Fruit fly (Drosophila melanogaster) whole organism, embryonic: ENCODE measurements around the gene ddbt.

Experiments
- Abd-B ChIP-seq: fragments of 200-800 bp; sonication (Bioruptor generic); optimal IDR thresholded peaks from 2 replicates; lab custom pipeline; 2018; ENCODE audit warnings: missing biosample characterization, mild to moderate bottlenecking, missing genetic modification characterization, moderate library complexity
- CG10959 ChIP-seq: fragments of 200-800 bp; sonication (Bioruptor generic); IDR thresholded peaks from 2 replicates; pipeline ENCODE4 v1.3.6; 2022; ENCODE audit warnings: missing biosample characterization, missing genetic modification characterization
- CG11247 ChIP-seq: fragments of 200-800 bp; sonication (Bioruptor generic); IDR thresholded peaks from 2 replicates; pipeline ENCODE4 v1.3.6; 2022; ENCODE audit warnings: missing biosample characterization, missing genetic modification characterization
- CG12299 ChIP-seq: fragments of 200-800 bp; sonication (Bioruptor generic); optimal IDR thresholded peaks from 2 replicates; lab custom pipeline; 2018; ENCODE audit warnings: missing biosample characterization, mild to moderate bottlenecking, missing genetic modification characterization
- CG12659 ChIP-seq: fragments of 200-800 bp; sonication (Bioruptor generic); optimal IDR thresholded peaks from 3 replicates; lab custom pipeline; 2017; ENCODE audit warnings: mild to moderate bottlenecking, missing biosample characterization, missing genetic modification reagents, missing genetic modification characterization
- CG13287 ChIP-seq: fragments of 200-800 bp; sonication (Bioruptor generic); IDR thresholded peaks from 2 replicates; pipeline ENCODE4 v1.3.6; 2022; ENCODE audit warnings: missing biosample characterization, missing genetic modification characterization; ENCODE audit not compliant: partially characterized antibody
- CG13624 ChIP-seq: fragments of 200-800 bp; sonication (Bioruptor generic); optimal IDR thresholded peaks from 2 replicates; lab custom pipeline; 2016; ENCODE audit warnings: missing biosample characterization, missing genetic modification characterization
- CG15514 ChIP-seq: fragments of 200-800 bp; sonication (Bioruptor generic); optimal IDR thresholded peaks from 3 replicates; lab custom pipeline; 2017; ENCODE audit warnings: missing biosample characterization, missing genetic modification characterization, mild to moderate bottlenecking, moderate library complexity, missing genetic modification reagents
- CG17612 ChIP-seq: fragments of 200-800 bp; sonication (Bioruptor generic); IDR thresholded peaks from 2 replicates; pipeline ENCODE4 v1.3.6; 2022; ENCODE audit warnings: missing biosample characterization, missing genetic modification characterization
- CG2120 ChIP-seq: fragments of 200-800 bp; sonication (Bioruptor generic); optimal IDR thresholded peaks from 3 replicates; lab custom pipeline; 2016; ENCODE audit warnings: missing biosample characterization, missing genetic modification characterization
- CG31441 ChIP-seq: fragments of 200-800 bp; sonication (Bioruptor generic); IDR thresholded peaks from 2 replicates; pipeline ENCODE4 v1.3.6; 2022; ENCODE audit warnings: missing biosample characterization, missing genetic modification characterization
- CG3281 ChIP-seq: fragments of 200-800 bp; sonication (Bioruptor generic); optimal IDR thresholded peaks from 3 replicates; lab custom pipeline; 2017; ENCODE audit warnings: missing biosample characterization, mild to moderate bottlenecking, missing genetic modification characterization
- CG34422 ChIP-seq: fragments of 200-800 bp; sonication (Bioruptor generic); IDR thresholded peaks from 3 replicates; pipeline ENCODE4 v1.3.6; 2022; ENCODE audit warnings: missing biosample characterization, missing genetic modification characterization
- CG4360 ChIP-seq: fragments of 200-800 bp; sonication (Bioruptor generic); IDR thresholded peaks from 2 replicates; pipeline ENCODE4 v1.3.6; 2022; ENCODE audit warnings: missing biosample characterization, missing genetic modification characterization
- CG43689 ChIP-seq: fragments of 200-800 bp; sonication (Bioruptor generic); IDR thresholded peaks from 2 replicates; pipeline ENCODE4 v1.3.6; 2022; ENCODE audit warnings: missing biosample characterization, missing genetic modification characterization
- CG4820 ChIP-seq: fragments of 200-800 bp; sonication (Bioruptor generic); optimal IDR thresholded peaks from 3 replicates; lab custom pipeline; 2016; ENCODE audit warnings: missing biosample characterization, missing genetic modification characterization
- CG6791 ChIP-seq: fragments of 200-800 bp; sonication (Bioruptor generic); IDR thresholded peaks from 3 replicates; pipeline ENCODE4 v1.3.6; 2022; ENCODE audit warnings: missing biosample characterization, missing genetic modification characterization; ENCODE audit not compliant: partially characterized antibody
- CG9876 ChIP-seq: fragments of 200-800 bp; sonication (Bioruptor generic); optimal IDR thresholded peaks from 2 replicates; lab custom pipeline; 2016; ENCODE audit warnings: missing biosample characterization, missing genetic modification characterization
- Dll ChIP-seq: fragments of 200-800 bp; sonication (Bioruptor generic); IDR thresholded peaks from 4 replicates; pipeline ENCODE4 v1.3.6; 2022; ENCODE audit warnings: missing biosample characterization, missing genetic modification characterization; ENCODE audit not compliant: partially characterized antibody
- Doc3 ChIP-seq: fragments of 200-800 bp; sonication (Bioruptor generic); IDR thresholded peaks from 3 replicates; pipeline ENCODE4 v1.3.6; 2022; ENCODE audit warnings: missing biosample characterization, missing genetic modification characterization; ENCODE audit not compliant: partially characterized antibody
- E2f2 ChIP-seq: fragments of 200-800 bp; sonication (Bioruptor generic); IDR thresholded peaks from 2 replicates; pipeline ENCODE4 v1.3.6; 2022; ENCODE audit warnings: missing biosample characterization, missing genetic modification characterization
- Fer2 ChIP-seq: fragments of 200-800 bp; sonication (Bioruptor generic); optimal IDR thresholded peaks from 2 replicates; lab custom pipeline; 2018; ENCODE audit warnings: missing biosample characterization, mild to moderate bottlenecking, missing genetic modification characterization, moderate library complexity
- HHEX ChIP-seq: fragments of 200-800 bp; sonication (Bioruptor generic); optimal IDR thresholded peaks from 3 replicates; lab custom pipeline; 2017; ENCODE audit warnings: missing biosample characterization, mild to moderate bottlenecking, missing genetic modification characterization, missing genetic modification reagents
- HLH3B ChIP-seq: fragments of 200-800 bp; sonication (Bioruptor generic); IDR thresholded peaks from 2 replicates; pipeline ENCODE4 v1.3.6; 2022; ENCODE audit warnings: missing biosample characterization, missing genetic modification characterization
- Lim3 ChIP-seq: fragments of 200-800 bp; sonication (Bioruptor generic); IDR thresholded peaks from 2 replicates; pipeline ENCODE4 v1.3.6; 2022; ENCODE audit warnings: missing biosample characterization, missing genetic modification characterization
- Opbp ChIP-seq: fragments of 200-800 bp; sonication (Bioruptor generic); IDR thresholded peaks from 3 replicates; pipeline ENCODE4 v1.3.6; 2022; ENCODE audit warnings: missing biosample characterization, missing genetic modification characterization; ENCODE audit not compliant: partially characterized antibody
- Six4 ChIP-seq: fragments of 200-800 bp; sonication (Bioruptor generic); optimal IDR thresholded peaks from 2 replicates; lab custom pipeline; 2016; ENCODE audit warnings: missing biosample characterization, missing genetic modification characterization
- Tbp ChIP-seq: fragments of >200 bp; optimal IDR thresholded peaks from 2 replicates; lab custom pipeline; 2018; ENCODE audit warnings: missing biosample characterization, missing genetic modification characterization
- Trl ChIP-seq, 3 experiments: fragments of >200 bp in 2 of 3; fragments of 200-800 bp in 1 of 3; sonication (Bioruptor generic) in 1 of 3; optimal IDR thresholded peaks; 2 replicates in 1 of 3; 3 replicates in 2 of 3; lab custom pipeline; 2016 to 2017; ENCODE audit warnings: missing biosample characterization in 1 of 3, missing genetic modification characterization in 1 of 3
- cg ChIP-seq: fragments of 200-800 bp; sonication (Bioruptor generic); optimal IDR thresholded peaks from 3 replicates; lab custom pipeline; 2019; ENCODE audit warnings: missing biosample characterization, mild to moderate bottlenecking, missing genetic modification characterization, moderate library complexity
- chinmo ChIP-seq: fragments of 200-800 bp; sonication (Bioruptor generic); IDR thresholded peaks from 4 replicates; pipeline ENCODE4 v1.3.6; 2022; ENCODE audit warnings: missing biosample characterization, missing genetic modification characterization; ENCODE audit not compliant: partially characterized antibody
- dan ChIP-seq: fragments of 200-800 bp; sonication (Bioruptor generic); IDR thresholded peaks from 2 replicates; pipeline ENCODE4 v1.3.6; 2022; ENCODE audit warnings: missing biosample characterization, missing genetic modification characterization
- disco-r ChIP-seq: fragments of 200-800 bp; sonication (Bioruptor generic); optimal IDR thresholded peaks from 2 replicates; lab custom pipeline; 2016; ENCODE audit warnings: missing biosample characterization, missing genetic modification characterization
- dmrt99B ChIP-seq: fragments of 200-800 bp; sonication (Bioruptor generic); optimal IDR thresholded peaks from 2 replicates; lab custom pipeline; 2018; ENCODE audit warnings: missing biosample characterization, mild to moderate bottlenecking, missing genetic modification characterization, moderate library complexity
- fd3F ChIP-seq: fragments of 200-800 bp; sonication (Bioruptor generic); optimal IDR thresholded peaks from 2 replicates; lab custom pipeline; 2018; ENCODE audit warnings: missing biosample characterization, mild to moderate bottlenecking, missing genetic modification characterization, moderate library complexity
- gcm2 ChIP-seq: fragments of 200-800 bp; sonication (Bioruptor generic); optimal IDR thresholded peaks from 2 replicates; lab custom pipeline; 2016; ENCODE audit warnings: missing biosample characterization, missing genetic modification characterization
- grau ChIP-seq: fragments of 200-800 bp; optimal IDR thresholded peaks from 3 replicates; lab custom pipeline; 2019; ENCODE audit warnings: missing biosample characterization, mild to moderate bottlenecking, missing genetic modification characterization, moderate library complexity
- her ChIP-seq: fragments of 200-800 bp; sonication (Bioruptor generic); optimal IDR thresholded peaks from 2 replicates; lab custom pipeline; 2016; ENCODE audit warnings: missing biosample characterization, missing genetic modification characterization
- klu ChIP-seq: fragments of 200-800 bp; sonication (Bioruptor generic); IDR thresholded peaks from 2 replicates; pipeline ENCODE4 v1.3.6; 2022; ENCODE audit warnings: missing biosample characterization, missing genetic modification characterization
- lilli ChIP-seq: fragments of 200-800 bp; sonication (Bioruptor generic); optimal IDR thresholded peaks from 3 replicates; lab custom pipeline; 2016; ENCODE audit warnings: missing biosample characterization, missing genetic modification characterization
- otp ChIP-seq: fragments of 200-800 bp; sonication (Bioruptor generic); IDR thresholded peaks from 3 replicates; pipeline ENCODE4, ENCODE4 v1.3.6; 2022; ENCODE audit warnings: missing biosample characterization, missing genetic modification characterization
- peb ChIP-seq: fragments of 200-800 bp; sonication (Bioruptor generic); IDR thresholded peaks from 2 replicates; pipeline ENCODE4 v1.3.6; 2022; ENCODE audit warnings: missing biosample characterization, missing genetic modification characterization
- pita ChIP-seq: fragments of 200-800 bp; sonication (Bioruptor generic); optimal IDR thresholded peaks from 2 replicates; lab custom pipeline; 2017; ENCODE audit warnings: missing biosample characterization, mild to moderate bottlenecking, missing genetic modification characterization
- repo ChIP-seq: fragments of 200-800 bp; sonication (Bioruptor generic); optimal IDR thresholded peaks from 2 replicates; lab custom pipeline; 2016; ENCODE audit warnings: missing biosample characterization, missing genetic modification characterization
- run ChIP-seq: fragments of 200-800 bp; sonication (Bioruptor generic); optimal IDR thresholded peaks from 3 replicates; lab custom pipeline; 2018; ENCODE audit warnings: missing biosample characterization, mild to moderate bottlenecking, missing genetic modification characterization
- scrt ChIP-seq: fragments of 200-800 bp; sonication (Bioruptor generic); optimal IDR thresholded peaks from 2 replicates; lab custom pipeline; 2018; ENCODE audit warnings: missing biosample characterization, mild to moderate bottlenecking, missing genetic modification characterization, moderate library complexity
- slp2 ChIP-seq: fragments of 200-800 bp; sonication (Bioruptor generic); optimal IDR thresholded peaks from 2 replicates; lab custom pipeline; 2016; ENCODE audit warnings: missing biosample characterization, missing genetic modification characterization
- tll ChIP-seq, 2 experiments: fragments of 200-800 bp in 1 of 2; fragments of >200 bp in 1 of 2; sonication (Bioruptor generic) in 1 of 2; optimal IDR thresholded peaks; 2 replicates each; lab custom pipeline; 2017 to 2019; ENCODE audit warnings: missing biosample characterization in 2 of 2, missing genetic modification characterization in 2 of 2, mild to moderate bottlenecking in 1 of 2, moderate library complexity in 1 of 2

Gene ddbt

dm6 chr3L:347641-348405 lies 30.9 kb downstream of the ddbt start (continued):
- peak; percentile 58 for TF ChIP-seq cg
- no peak for TF ChIP-seq scrt (GFP tag; lab: Kevin White, UChicago)
- no peak for TF ChIP-seq dan (GFP tag; lab: Robert Waterston, UW)
- TF ChIP-seq CG13287 (GFP tag; lab: Robert Waterston, UW), result no peak
- TF ChIP-seq CG3281 (GFP tag; lab: Kevin White, UChicago), result no peak
- peak; percentile 74 for TF ChIP-seq CG4820 (GFP tag; lab: Kevin White, UChicago)
- TF ChIP-seq CG43689 (GFP tag; lab: Robert Waterston, UW), result 0 out of 2 replicates have a peak, but pooled peaks have one; percentile 43
- TF ChIP-seq E2f2 (GFP tag; lab: Robert Waterston, UW), result peak; percentile 28; the same call in 1 of the 2 replicates
- peak; percentile 74 for TF ChIP-seq peb (GFP tag; lab: Robert Waterston, UW)
- TF ChIP-seq CG2120 (GFP tag; lab: Kevin White, UChicago), result no peak
- TF ChIP-seq klu (GFP tag; lab: Robert Waterston, UW), result no peak
- TF ChIP-seq chinmo (GFP tag; lab: Robert Waterston, UW), result no peak
- peak; percentile 67 for TF ChIP-seq Abd-B (GFP tag; lab: Kevin White, UChicago)
- TF ChIP-seq CG9876 (GFP tag; lab: Kevin White, UChicago), result peak; percentile 46
- TF ChIP-seq CG4360, result no peak
- no peak for TF ChIP-seq Opbp (GFP tag; lab: Robert Waterston, UW)
- TF ChIP-seq Trl (optimal IDR thresholded peaks at IDR 0.05; lab: Kevin White, UChicago), result peak; percentile 60 to 71
- peak; percentile 64 for TF ChIP-seq Trl (GFP tag; optimal IDR thresholded peaks at IDR 0.05; lab: Kevin White, UChicago)
- no peak for TF ChIP-seq Tbp
- peak; percentile 42; the same call in 1 of the 2 replicates for TF ChIP-seq CG11247 (GFP tag; lab: Robert Waterston, UW)
- TF ChIP-seq Fer2 (tag; lab: Kevin White, UChicago), result no peak
- TF ChIP-seq CG6791 (GFP tag; lab: Robert Waterston, UW), result no peak
- no peak for TF ChIP-seq Doc3
- TF ChIP-seq tll (GFP tag; optimal IDR thresholded peaks at IDR 0.05; lab: Kevin White, UChicago), result no peak
- TF ChIP-seq repo, result peak; percentile 62
- peak; percentile 67; the same call in 1 of the 3 replicates for TF ChIP-seq CG34422 (GFP tag; lab: Robert Waterston, UW)
- TF ChIP-seq CG31441 (GFP tag; lab: Robert Waterston, UW), result peak; percentile 72
- 0 out of 2 replicates have a peak, but pooled peaks have one; percentile 13 for TF ChIP-seq Lim3 (GFP tag; lab: Robert Waterston, UW)
- peak; percentile 60 for TF ChIP-seq grau
- TF ChIP-seq CG13624, result peak; percentile 15
- peak; percentile 49 for TF ChIP-seq slp2 (GFP tag; lab: Kevin White, UChicago)
- peak; percentile 60 for TF ChIP-seq HHEX (GFP tag; lab: Kevin White, UChicago)
- TF ChIP-seq CG17612 (GFP tag; lab: Robert Waterston, UW), result no peak
- no peak for TF ChIP-seq fd3F (GFP tag; lab: Kevin White, UChicago)
- TF ChIP-seq gcm2 (GFP tag; lab: Kevin White, UChicago), result peak; percentile 33
- peak; percentile 83 for TF ChIP-seq dmrt99B (tag; lab: Kevin White, UChicago)
- TF ChIP-seq disco-r (GFP tag; lab: Kevin White, UChicago), result peak; percentile 42
- TF ChIP-seq CG15514 (GFP tag; lab: Kevin White, UChicago), result peak; percentile 21
- TF ChIP-seq lilli, result peak; percentile 61
- peak; percentile 48 for TF ChIP-seq CG12659
- peak; percentile 67 for TF ChIP-seq CG10959 (GFP tag; lab: Robert Waterston, UW)
- TF ChIP-seq her (GFP tag; lab: Kevin White, UChicago), result peak; percentile 72
- TF ChIP-seq pita (GFP tag; lab: Kevin White, UChicago), result no peak
- TF ChIP-seq Six4, result peak; percentile 67
- no peak for TF ChIP-seq run (tag; lab: Kevin White, UChicago)
- TF ChIP-seq Dll, result no peak
- TF ChIP-seq HLH3B (GFP tag; lab: Robert Waterston, UW), result peak; percentile 80
- peak; percentile 43 for TF ChIP-seq CG12299 (tag; lab: Kevin White, UChicago)
- TF ChIP-seq otp (GFP tag; lab: Robert Waterston, UW), result no peak; the same call in 1 of the 3 replicates
